Worm (Caenorhabditis elegans) whole organism, mixed stage, embryonic: ENCODE data around the gene R10E11.6.

Source experiments
- bed-3 ChIP-seq: fragments of 200-800 bp; sonication (Bioruptor generic); optimal IDR thresholded peaks from 3 replicates; lab custom pipeline; 2018; ENCODE audit warnings: mild to moderate bottlenecking, missing genetic modification characterization, moderate library complexity, missing compliant biosample characterization
- blmp-1 ChIP-seq: fragments of 150-350 bp; optimal IDR thresholded peaks from 2 replicates; lab custom pipeline; 2014; ENCODE audit warnings: missing biosample characterization, missing genetic modification characterization
- ceh-43 ChIP-seq: fragments of 200-800 bp; sonication (Bioruptor generic); optimal IDR thresholded peaks from 2 replicates; lab custom pipeline; 2018; ENCODE audit warnings: mild to moderate bottlenecking, missing genetic modification characterization, moderate library complexity, missing compliant biosample characterization
- cnd-1 ChIP-seq: fragments of 200-800 bp; sonication (Bioruptor generic); optimal IDR thresholded peaks from 2 replicates; lab custom pipeline; 2018; ENCODE audit warnings: mild to moderate bottlenecking, missing genetic modification characterization, missing compliant biosample characterization
- flh-1 ChIP-seq: fragments of 200-800 bp; sonication (Bioruptor generic); optimal IDR thresholded peaks from 2 replicates; lab custom pipeline; 2018; ENCODE audit warnings: mild to moderate bottlenecking, missing genetic modification characterization, moderate library complexity, missing compliant biosample characterization
- ham-2 ChIP-seq: fragments of 200-800 bp; sonication (Bioruptor generic); optimal IDR thresholded peaks from 2 replicates; lab custom pipeline; 2018; ENCODE audit warnings: mild to moderate bottlenecking, missing genetic modification characterization, missing compliant biosample characterization
- lin-13 ChIP-seq: fragments of 150-350 bp; optimal IDR thresholded peaks from 2 replicates; lab custom pipeline; 2014; ENCODE audit warnings: missing biosample characterization, missing genetic modification characterization
- lsy-2 ChIP-seq: fragments of 150-350 bp; optimal IDR thresholded peaks from 2 replicates; lab custom pipeline; 2014; ENCODE audit warnings: missing biosample characterization, missing genetic modification characterization
- nhr-237 ChIP-seq: fragments of 150-350 bp; optimal IDR thresholded peaks from 2 replicates; lab custom pipeline; 2014; ENCODE audit warnings: missing biosample characterization, missing genetic modification characterization
- nhr-28 ChIP-seq: fragments of 150-350 bp; optimal IDR thresholded peaks from 2 replicates; lab custom pipeline; 2014; ENCODE audit warnings: missing biosample characterization, missing genetic modification characterization
- sptf-1 ChIP-seq: sonication (generic microtip); optimal IDR thresholded peaks from 2 replicates; lab custom pipeline; 2017; ENCODE audit warnings: mild to moderate bottlenecking, missing genetic modification characterization, moderate library complexity, missing compliant biosample characterization
- tbx-8 ChIP-seq: fragments of 200-800 bp; sonication (Bioruptor generic); optimal IDR thresholded peaks from 2 replicates; lab custom pipeline; 2018; ENCODE audit warnings: mild to moderate bottlenecking, missing genetic modification characterization, moderate library complexity, missing compliant biosample characterization
- unc-39 ChIP-seq: fragments of 150-350 bp; optimal IDR thresholded peaks from 2 replicates; lab custom pipeline; 2014; ENCODE audit warnings: missing biosample characterization, missing genetic modification characterization

DNA sequence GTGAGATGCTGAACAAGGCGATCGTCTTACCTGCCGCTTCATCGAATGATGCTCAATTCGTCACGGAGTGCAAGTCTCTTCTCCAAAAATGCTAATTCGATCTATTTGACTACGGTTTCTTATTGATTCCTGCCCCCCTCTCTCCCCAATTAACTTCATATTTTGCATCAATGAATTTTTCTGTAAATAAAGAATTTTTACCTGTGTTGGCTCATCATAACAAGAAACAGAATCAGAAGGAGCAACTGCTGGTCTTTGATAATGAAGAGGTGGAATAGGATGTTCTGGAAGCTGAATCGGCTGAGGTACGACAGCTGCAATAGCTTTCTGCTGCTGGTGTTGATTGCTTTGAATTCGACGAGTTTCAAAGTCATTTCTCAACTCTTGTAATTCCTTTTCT is 22.6 kb upstream of the R10E11.6 start:
- no peak for TF ChIP-seq lin-13 (tag; lab: Kevin White, UChicago)
- TF ChIP-seq unc-39 (tag; lab: Kevin White, UChicago) = no peak
- no peak for TF ChIP-seq blmp-1 (tag; lab: Kevin White, UChicago)
- TF ChIP-seq cnd-1 (tag; lab: Kevin White, UChicago) = no peak
- TF ChIP-seq lsy-2 = no peak
- TF ChIP-seq flh-1 (GFP tag; lab: Kevin White, UChicago) = no peak
- TF ChIP-seq nhr-237 (tag; lab: Kevin White, UChicago) = no peak
- no peak for TF ChIP-seq ham-2 (GFP tag; lab: Kevin White, UChicago)
- no peak for TF ChIP-seq nhr-28 (tag; lab: Kevin White, UChicago)
- no peak for TF ChIP-seq bed-3 (GFP tag; lab: Kevin White, UChicago)
- TF ChIP-seq sptf-1 (tag; lab: Kevin White, UChicago) = no peak
- no peak for TF ChIP-seq tbx-8 (GFP tag; lab: Kevin White, UChicago)
- TF ChIP-seq ceh-43 = no peak
